Fruit fly (Drosophila melanogaster) whole organism, embryonic: ENCODE data around the gene Muc18B.

Source experiments
- Abd-B ChIP-seq: fragments of 200-800 bp; sonication (Bioruptor generic); optimal IDR thresholded peaks from 2 replicates; lab custom pipeline; 2018; ENCODE audit warnings: missing biosample characterization, mild to moderate bottlenecking, missing genetic modification characterization, moderate library complexity
- Antp ChIP-seq: fragments of 200-800 bp; sonication (Bioruptor generic); optimal IDR thresholded peaks from 3 replicates; lab custom pipeline; 2016; ENCODE audit warnings: missing biosample characterization, missing genetic modification characterization
- Blimp-1 ChIP-seq: fragments of 200-800 bp; sonication (Bioruptor generic); optimal IDR thresholded peaks from 3 replicates; lab custom pipeline; 2018; ENCODE audit warnings: missing biosample characterization, missing genetic modification characterization, mild to moderate bottlenecking, moderate library complexity, missing genetic modification reagents
- CG10147 ChIP-seq: fragments of 200-800 bp; sonication (Bioruptor generic); optimal IDR thresholded peaks from 2 replicates; lab custom pipeline; 2019; ENCODE audit warnings: missing biosample characterization, mild to moderate bottlenecking, missing genetic modification characterization, moderate library complexity
- CG12391 ChIP-seq: fragments of 200-800 bp; sonication (Bioruptor generic); optimal IDR thresholded peaks from 3 replicates; lab custom pipeline; 2018; ENCODE audit warnings: missing biosample characterization, mild to moderate bottlenecking, missing genetic modification characterization, moderate library complexity
- CG12769 ChIP-seq: fragments of 200-800 bp; sonication (Bioruptor generic); optimal IDR thresholded peaks from 2 replicates; lab custom pipeline; 2019; ENCODE audit warnings: missing biosample characterization, mild to moderate bottlenecking, missing genetic modification characterization, moderate library complexity
- CG15073 ChIP-seq: fragments of 200-800 bp; sonication (Bioruptor generic); optimal IDR thresholded peaks from 2 replicates; lab custom pipeline; 2016; ENCODE audit warnings: missing biosample characterization, missing genetic modification characterization
- CG15601 ChIP-seq: fragments of 200-800 bp; sonication (Bioruptor generic); optimal IDR thresholded peaks from 3 replicates; lab custom pipeline; 2019; ENCODE audit warnings: missing biosample characterization, mild to moderate bottlenecking, missing genetic modification characterization, moderate library complexity
- CG1603 ChIP-seq: fragments of 200-800 bp; sonication (Bioruptor generic); optimal IDR thresholded peaks from 2 replicates; lab custom pipeline; 2019; ENCODE audit warnings: missing biosample characterization, mild to moderate bottlenecking, missing genetic modification characterization, moderate library complexity
- CG16863 ChIP-seq: fragments of 200-800 bp; sonication (Bioruptor generic); optimal IDR thresholded peaks from 3 replicates; lab custom pipeline; 2016; ENCODE audit warnings: missing biosample characterization, missing genetic modification characterization
- CG17829 ChIP-seq: fragments of 200-800 bp; optimal IDR thresholded peaks from 2 replicates; lab custom pipeline; 2019; ENCODE audit warnings: missing biosample characterization, mild to moderate bottlenecking, missing genetic modification characterization, moderate library complexity
- CG18764 ChIP-seq: fragments of 200-800 bp; sonication (Bioruptor generic); optimal IDR thresholded peaks from 3 replicates; lab custom pipeline; 2016; ENCODE audit warnings: missing biosample characterization, missing genetic modification characterization
- CG2875 ChIP-seq: fragments of 200-800 bp; sonication (Bioruptor generic); optimal IDR thresholded peaks from 2 replicates; lab custom pipeline; 2017; ENCODE audit warnings: missing biosample characterization, mild to moderate bottlenecking, missing genetic modification characterization, missing genetic modification reagents
- CG4424 ChIP-seq: fragments of 200-800 bp; sonication (Bioruptor generic); optimal IDR thresholded peaks from 3 replicates; lab custom pipeline; 2016; ENCODE audit warnings: missing biosample characterization, missing genetic modification characterization
- CG5245 ChIP-seq: fragments of 200-800 bp; sonication (Bioruptor generic); optimal IDR thresholded peaks from 3 replicates; lab custom pipeline; 2016; ENCODE audit warnings: missing biosample characterization, missing genetic modification characterization
- CG6254 ChIP-seq: fragments of 200-800 bp; sonication (Bioruptor generic); optimal IDR thresholded peaks from 3 replicates; lab custom pipeline; 2017; ENCODE audit warnings: mild to moderate bottlenecking, missing biosample characterization, missing genetic modification reagents, missing genetic modification characterization
- CG7556 ChIP-seq: fragments of 200-800 bp; sonication (Bioruptor generic); optimal IDR thresholded peaks from 2 replicates; lab custom pipeline; 2017; ENCODE audit warnings: missing biosample characterization, mild to moderate bottlenecking, missing genetic modification characterization
- CG7839 ChIP-seq: fragments of 200-800 bp; sonication (Bioruptor generic); optimal IDR thresholded peaks from 3 replicates; lab custom pipeline; 2018; ENCODE audit warnings: missing biosample characterization, mild to moderate bottlenecking, missing genetic modification characterization, moderate library complexity
- CG9876 ChIP-seq: fragments of 200-800 bp; sonication (Bioruptor generic); optimal IDR thresholded peaks from 2 replicates; lab custom pipeline; 2016; ENCODE audit warnings: missing biosample characterization, missing genetic modification characterization
- E2f1 ChIP-seq: fragments of 200-800 bp; sonication (Bioruptor generic); IDR thresholded peaks from 2 replicates; pipeline ENCODE4 v1.3.6; 2022; ENCODE audit warnings: missing biosample characterization, missing genetic modification characterization
- HLH54F ChIP-seq: fragments of 200-800 bp; sonication (Bioruptor generic); optimal IDR thresholded peaks from 3 replicates; lab custom pipeline; 2016; ENCODE audit warnings: missing biosample characterization, missing genetic modification characterization
- HmgD ChIP-seq: fragments of 200-800 bp; sonication (Bioruptor generic); optimal IDR thresholded peaks from 3 replicates; lab custom pipeline; 2016; ENCODE audit warnings: missing biosample characterization, missing genetic modification characterization
- HmgZ ChIP-seq: fragments of 200-800 bp; sonication (Bioruptor generic); optimal IDR thresholded peaks from 2 replicates; lab custom pipeline; 2018; ENCODE audit warnings: missing biosample characterization, mild to moderate bottlenecking, missing genetic modification characterization
- Hmr ChIP-seq: fragments of 200-800 bp; sonication (Bioruptor generic); optimal IDR thresholded peaks from 3 replicates; lab custom pipeline; 2017; ENCODE audit warnings: mild to moderate bottlenecking, missing biosample characterization, missing genetic modification reagents, missing genetic modification characterization
- Med ChIP-seq: fragments of 200-800 bp; sonication (Bioruptor generic); peaks from one replicate; lab custom pipeline; 2016; ENCODE audit warnings: missing biosample characterization, missing genetic modification characterization, mild to moderate bottlenecking, inconsistent platforms, moderate library complexity
- NfI ChIP-seq: fragments of 200-800 bp; sonication (Bioruptor generic); optimal IDR thresholded peaks from 3 replicates; lab custom pipeline; 2018; ENCODE audit warnings: missing biosample characterization, mild to moderate bottlenecking, missing genetic modification characterization, moderate library complexity
- Rfx ChIP-seq: fragments of 200-800 bp; sonication (Bioruptor generic); IDR thresholded peaks from 2 replicates; pipeline ENCODE4 v1.3.6; 2022; ENCODE audit warnings: missing biosample characterization, missing genetic modification characterization
- ara ChIP-seq: fragments of 200-800 bp; sonication (Bioruptor generic); IDR thresholded peaks from 2 replicates; pipeline ENCODE4 v1.3.6; 2022; ENCODE audit warnings: missing biosample characterization, missing genetic modification characterization
- ase ChIP-seq: fragments of 200-800 bp; sonication (Bioruptor generic); IDR thresholded peaks from 3 replicates; pipeline ENCODE4 v1.3.6; 2022; ENCODE audit warnings: missing biosample characterization, missing genetic modification characterization
- az2 ChIP-seq: fragments of 200-800 bp; sonication (Bioruptor generic); optimal IDR thresholded peaks from 3 replicates; lab custom pipeline; 2016; ENCODE audit warnings: missing biosample characterization, missing genetic modification characterization
- chif ChIP-seq, 2 experiments: fragments of 200-800 bp; sonication (Bioruptor generic); optimal IDR thresholded peaks; 3 replicates each; lab custom pipeline; 2016; ENCODE audit warnings: missing biosample characterization in 2 of 2, missing genetic modification characterization in 2 of 2
- chn ChIP-seq: fragments of 200-800 bp; sonication (Bioruptor generic); optimal IDR thresholded peaks from 2 replicates; lab custom pipeline; 2016; ENCODE audit warnings: missing biosample characterization, missing genetic modification characterization
- ci ChIP-seq: fragments of 200-800 bp; sonication (Bioruptor generic); IDR thresholded peaks from 3 replicates; pipeline ENCODE4 v1.3.6; 2022; ENCODE audit warnings: missing biosample characterization, missing genetic modification characterization
- dpn ChIP-seq, 2 experiments: fragments of 200-800 bp; sonication (Bioruptor generic); optimal IDR thresholded peaks; 3 replicates each; lab custom pipeline; 2016; ENCODE audit warnings: missing biosample characterization in 2 of 2, missing genetic modification characterization in 2 of 2
- dysf ChIP-seq: fragments of 200-800 bp; sonication (Bioruptor generic); IDR thresholded peaks from 3 replicates; pipeline ENCODE4 v1.3.6; 2022; ENCODE audit warnings: missing biosample characterization, missing genetic modification characterization
- fd96Cb ChIP-seq: fragments of 200-800 bp; sonication (Bioruptor generic); optimal IDR thresholded peaks from 2 replicates; lab custom pipeline; 2018; ENCODE audit warnings: missing biosample characterization, mild to moderate bottlenecking, missing genetic modification characterization, moderate library complexity
- hth ChIP-seq: fragments of >200 bp; optimal IDR thresholded peaks from 2 replicates; lab custom pipeline; 2017; ENCODE audit warnings: inconsistent platforms
- ind ChIP-seq: fragments of 200-800 bp; sonication (Bioruptor generic); optimal IDR thresholded peaks from 3 replicates; lab custom pipeline; 2016; ENCODE audit warnings: missing biosample characterization, missing genetic modification characterization
- lab ChIP-seq: fragments of 200-800 bp; sonication (Bioruptor generic); optimal IDR thresholded peaks from 3 replicates; lab custom pipeline; 2017; ENCODE audit warnings: missing biosample characterization, missing genetic modification characterization, mild to moderate bottlenecking, moderate library complexity, missing genetic modification reagents
- maf-S ChIP-seq: fragments of 200-800 bp; sonication (Bioruptor generic); optimal IDR thresholded peaks from 2 replicates; lab custom pipeline; 2016; ENCODE audit warnings: missing biosample characterization, missing genetic modification characterization
- p53 ChIP-seq: fragments of 200-800 bp; sonication (Bioruptor generic); optimal IDR thresholded peaks from 2 replicates; lab custom pipeline; 2016; ENCODE audit warnings: missing biosample characterization, missing genetic modification characterization
- prd ChIP-seq, 3 experiments: fragments of >200 bp in 2 of 3; fragments of 200-800 bp in 1 of 3; sonication (Bioruptor generic) in 1 of 3; optimal IDR thresholded peaks in 2 of 3; IDR thresholded peaks in 1 of 3; 2 replicates in 2 of 3; 3 replicates in 1 of 3; pipeline versions ENCODE4 v1.3.6 to Lab custom; 2017 to 2022; ENCODE audit warnings: missing biosample characterization in 1 of 3, missing genetic modification characterization in 1 of 3
- sens ChIP-seq: fragments of 200-800 bp; sonication (Bioruptor generic); peaks from one replicate; lab custom pipeline; 2016; ENCODE audit warnings: missing biosample characterization, missing genetic modification characterization
- sisA ChIP-seq: fragments of 200-800 bp; sonication (Bioruptor generic); IDR thresholded peaks from 2 replicates; pipeline ENCODE4 v1.3.6; 2022; ENCODE audit warnings: missing biosample characterization, missing genetic modification characterization
- slbo ChIP-seq: fragments of 200-800 bp; sonication (Bioruptor generic); IDR thresholded peaks from 2 replicates; pipeline ENCODE4 v1.3.6; 2022; ENCODE audit warnings: missing biosample characterization, missing genetic modification characterization
- so ChIP-seq: fragments of 200-800 bp; sonication (Bioruptor generic); IDR thresholded peaks from 3 replicates; pipeline ENCODE4 v1.3.6; 2022; ENCODE audit warnings: missing biosample characterization, missing genetic modification characterization
- sqz ChIP-seq: fragments of 200-800 bp; sonication (Bioruptor generic); optimal IDR thresholded peaks from 3 replicates; lab custom pipeline; 2018; ENCODE audit warnings: missing biosample characterization, mild to moderate bottlenecking, missing genetic modification characterization
- stc ChIP-seq: fragments of 200-800 bp; sonication (Bioruptor generic); IDR thresholded peaks from 2 replicates; pipeline ENCODE4 v1.3.6; 2022; ENCODE audit warnings: missing biosample characterization, missing genetic modification characterization
- tio ChIP-seq: fragments of 200-800 bp; sonication (Bioruptor generic); optimal IDR thresholded peaks from 2 replicates; lab custom pipeline; 2017; ENCODE audit warnings: missing biosample characterization, missing genetic modification characterization, inconsistent platforms
- ttk ChIP-seq: fragments of 200-800 bp; sonication (Bioruptor generic); IDR thresholded peaks from 2 replicates; pipeline ENCODE4 v2.1.2; 2022; ENCODE audit warnings: missing biosample characterization, missing genetic modification characterization
- zfh1 ChIP-seq: fragments of 200-800 bp; sonication (Bioruptor generic); IDR thresholded peaks from 3 replicates; pipeline ENCODE4 v1.3.6; 2022; ENCODE audit warnings: missing biosample characterization, missing genetic modification characterization

The Muc18B gene

dm6 chrX:19172955-19173354, 42.4 kb upstream of the Muc18B start (continued):
- TF ChIP-seq CG16863 (no peak), lab (GFP tag; lab: Kevin White, UChicago) (peak; percentile 11), CG12769 (peak; percentile 3), ttk (GFP tag; lab: Robert Waterston, UW) (no peak), stc (GFP tag; lab: Robert Waterston, UW) (peak; percentile 37; the same call in 1 of the 2 replicates), CG1603 (tag; lab: Kevin White, UChicago) (peak; percentile 39), HmgD (GFP tag; lab: Kevin White, UChicago) (no peak), dpn (GFP tag; optimal IDR thresholded peaks at IDR 0.05; lab: Kevin White, UChicago) (peak; percentile 3 to 14), hth (lab: Kevin White, UChicago) (no peak), chn (GFP tag; lab: Kevin White, UChicago) (peak; percentile 4), CG17829 (no peak), dysf (GFP tag; lab: Robert Waterston, UW) (0 out of 3 replicates have a peak, but pooled peaks have one; percentile 36), ara (GFP tag; lab: Robert Waterston, UW) (no peak), Med (peak; percentile 73), CG4424 (peak; percentile 21), ci (GFP tag; lab: Robert Waterston, UW) (0 out of 3 replicates have a peak, but pooled peaks have one; percentile 14), HmgZ (tag; lab: Kevin White, UChicago) (no peak), CG7556 (GFP tag; lab: Kevin White, UChicago) (peak; percentile 15), az2 (GFP tag; lab: Kevin White, UChicago) (peak; percentile 9), CG7839 (tag; lab: Kevin White, UChicago) (peak; percentile 11), sqz (GFP tag; lab: Kevin White, UChicago) (no peak), Blimp-1 (GFP tag; lab: Kevin White, UChicago) (peak; percentile 5), CG2875 (GFP tag; lab: Kevin White, UChicago) (no peak), CG9876 (no peak), HLH54F (GFP tag; lab: Kevin White, UChicago) (no peak), zfh1 (GFP tag; lab: Robert Waterston, UW) (0 out of 3 replicates have a peak, but pooled peaks have one; percentile 18), E2f1 (GFP tag; lab: Robert Waterston, UW) (0 out of 2 replicates have a peak, but pooled peaks have one; percentile 6), ind (peak; percentile 27), chif (GFP tag; optimal IDR thresholded peaks at IDR 0.05; lab: Kevin White, UChicago) (peak; percentile 17 to 57), CG18764 (GFP tag; lab: Kevin White, UChicago) (no peak), sisA (GFP tag; lab: Robert Waterston, UW) (0 out of 2 replicates have a peak, but pooled peaks have one; percentile 33), Hmr (GFP tag; lab: Kevin White, UChicago) (no peak), p53 (GFP tag; lab: Kevin White, UChicago) (no peak), prd (optimal IDR thresholded peaks at IDR 0.05; lab: Kevin White, UChicago) (no peak), prd (GFP tag; IDR thresholded peaks at IDR 0.05; lab: Robert Waterston, UW) (peak; percentile 52; the same call in 1 of the 3 replicates), CG15073 (GFP tag; lab: Kevin White, UChicago) (no peak), tio (GFP tag; lab: Kevin White, UChicago) (peak; percentile 8), CG10147 (GFP tag; lab: Kevin White, UChicago) (no peak), CG6254 (GFP tag; lab: Kevin White, UChicago) (no peak), CG15601 (tag; lab: Kevin White, UChicago) (no peak), CG5245 (GFP tag; lab: Kevin White, UChicago) (peak; percentile 14), slbo (peak; percentile 39), NfI (GFP tag; lab: Kevin White, UChicago) (no peak), fd96Cb (peak; percentile 6), Rfx (GFP tag; lab: Robert Waterston, UW) (0 out of 2 replicates have a peak, but pooled peaks have one; percentile 19), sens (GFP tag; lab: Kevin White, UChicago) (peak; percentile 65), Antp (GFP tag; lab: Kevin White, UChicago) (peak; percentile 19), maf-S (GFP tag; lab: Kevin White, UChicago) (peak; percentile 6), ase (GFP tag; lab: Robert Waterston, UW) (no peak), Abd-B (GFP tag; lab: Kevin White, UChicago) (peak; percentile 1), so (GFP tag; lab: Robert Waterston, UW) (0 out of 3 replicates have a peak, but pooled peaks have one; percentile 26), CG12391 (peak; percentile 6)
